Worm (Caenorhabditis elegans) whole organism, young adult: Measurements from ENCODE around the gene snf-7.

Experiments
- B0336.3 ChIP-seq: fragments of 200-800 bp; sonication (Bioruptor generic); IDR thresholded peaks from 2 replicates; pipeline ENCODE4 v1.3.6; 2022; ENCODE audit warnings: missing genetic modification characterization, missing compliant biosample characterization
- K12H6.12 ChIP-seq: fragments of 200-800 bp; sonication (Bioruptor generic); optimal IDR thresholded peaks from 2 replicates; lab custom pipeline; 2018; ENCODE audit warnings: mild to moderate bottlenecking, missing genetic modification characterization, missing compliant biosample characterization
- Y53G8AR.9 ChIP-seq: fragments of 200-800 bp; sonication (Bioruptor generic); conservative IDR thresholded peaks from 2 replicates; pipeline ENCODE4 v1.3.6; 2022; ENCODE audit warnings: missing genetic modification reagents, missing genetic modification characterization, missing compliant biosample characterization
- ama-1 ChIP-seq, 3 experiments: fragments of 150-350 bp in 1 of 3; sonication (generic microtip) in 2 of 3; optimal IDR thresholded peaks; 2 replicates each; lab custom pipeline; 2014 to 2018; ENCODE audit warnings: missing biosample characterization in 2 of 3, missing genetic modification characterization in 2 of 3, missing genetic modification reagents in 2 of 3
- bed-1 ChIP-seq: fragments of 200-800 bp; sonication (Bioruptor generic); IDR thresholded peaks from 2 replicates; pipeline ENCODE4 v1.3.6; 2022; ENCODE audit warnings: missing genetic modification reagents, missing genetic modification characterization, missing compliant biosample characterization
- egl-44 ChIP-seq: fragments of 200-800 bp; sonication (Bioruptor generic); IDR thresholded peaks from 2 replicates; pipeline ENCODE4 v1.3.6; 2022; ENCODE audit warnings: missing genetic modification reagents, missing genetic modification characterization, missing compliant biosample characterization
- hsf-1 ChIP-seq: fragments of 200-800 bp; sonication (Bioruptor generic); IDR thresholded peaks from 2 replicates; pipeline ENCODE4 v1.3.6; 2022; ENCODE audit warnings: missing genetic modification reagents, missing genetic modification characterization, missing compliant biosample characterization
- snpc-1.1 ChIP-seq: sonication (generic microtip); optimal IDR thresholded peaks from 2 replicates; lab custom pipeline; 2017; ENCODE audit warnings: missing genetic modification characterization, mild to moderate bottlenecking, missing compliant biosample characterization, antibody characterized with exemption, moderate library complexity, missing genotype, missing genetic modification reagents; ENCODE audit not compliant: insufficient read depth
- unc-130 ChIP-seq: sonication (generic microtip); optimal IDR thresholded peaks from 2 replicates; lab custom pipeline; 2016; ENCODE audit warnings: missing genetic modification reagents, missing genetic modification characterization, missing compliant biosample characterization

DNA sequence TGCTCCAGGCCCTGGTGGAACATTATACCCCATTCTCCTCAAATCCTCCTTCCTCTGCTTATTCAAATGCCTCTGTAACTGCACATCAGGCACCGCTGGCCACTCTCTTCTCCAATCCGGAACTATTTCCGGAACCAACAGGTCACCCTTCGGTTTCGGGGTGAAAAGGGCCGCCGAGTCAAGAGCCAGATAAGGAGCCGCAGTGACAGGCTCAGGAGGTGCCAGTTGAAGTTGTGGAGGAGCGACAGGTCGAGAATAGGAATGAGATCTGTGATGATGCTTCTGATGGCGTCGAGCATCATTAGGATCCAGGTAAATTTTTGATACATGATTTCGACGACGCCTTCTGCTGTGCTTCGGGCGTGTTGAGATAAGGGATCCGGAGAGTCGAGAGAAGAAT, 7.0 kb upstream of the snf-7 start:
- TF ChIP-seq hsf-1 (GFP tag; lab: Robert Waterston, UW) (no peak), bed-1 (GFP tag; lab: Robert Waterston, UW) (no peak), K12H6.12 (tag; lab: Kevin White, UChicago) (no peak), unc-130 (GFP tag; lab: Kevin White, UChicago) (no peak), Y53G8AR.9 (GFP tag; lab: Robert Waterston, UW) (no peak), egl-44 (GFP tag; lab: Robert Waterston, UW) (no peak), snpc-1.1 (no peak), B0336.3 (GFP tag; lab: Robert Waterston, UW) (no peak), ama-1 (optimal IDR thresholded peaks at IDR 0.05; lab: Kevin White, UChicago) (no peak), ama-1 (GFP tag; optimal IDR thresholded peaks at IDR 0.05; lab: Kevin White, UChicago) (no peak)
